Fruit fly (Drosophila melanogaster): ENCODE data around the gene mRpL45.
A peak's percentile ranks its signal among the peaks of the same experiment; 100 is the strongest.

Gene mRpL45

dm6 chr3R:22582981-22583380 is 35.3 kb upstream of the mRpL45 start, which contains the start of gene Dph5 (continued):
- TF ChIP-seq E2f2 (GFP tag; IDR thresholded peaks at IDR 0.05), result peak; percentile 92
- TF ChIP-seq CG33557 (GFP tag; optimal IDR thresholded peaks at IDR 0.05), result no peak
- TF ChIP-seq bowl (GFP tag; IDR thresholded peaks at IDR 0.05), result no peak
- no peak for TF ChIP-seq CG2678 (tag; optimal IDR thresholded peaks at IDR 0.05)
- TF ChIP-seq CG6654 (GFP tag; optimal IDR thresholded peaks at IDR 0.05), result no peak
- TF ChIP-seq H15 (GFP tag; IDR thresholded peaks at IDR 0.05), result no peak
- no peak for TF ChIP-seq zfh2 (GFP tag; optimal IDR thresholded peaks at IDR 0.05)
- TF ChIP-seq Vsx1 (GFP tag; optimal IDR thresholded peaks at IDR 0.05), result no peak
- no peak for TF ChIP-seq bab2 (GFP tag; optimal IDR thresholded peaks at IDR 0.05)
- TF ChIP-seq fd96Cb (tag; optimal IDR thresholded peaks at IDR 0.05), result no peak
- no peak for TF ChIP-seq sr (GFP tag; IDR thresholded peaks at IDR 0.05)
- TF ChIP-seq lab (GFP tag; optimal IDR thresholded peaks at IDR 0.05), result no peak
- TF ChIP-seq sisA (GFP tag; IDR thresholded peaks at IDR 0.05), result no peak
- no peak for TF ChIP-seq gsb (GFP tag; IDR thresholded peaks at IDR 0.05)
- TF ChIP-seq lmd (GFP tag; IDR thresholded peaks at IDR 0.05), result no peak
- no peak for TF ChIP-seq kah (GFP tag; optimal IDR thresholded peaks at IDR 0.05)
- TF ChIP-seq mld (GFP tag; IDR thresholded peaks at IDR 0.05; ENCODE audit: partially characterized antibody), result 0 out of 3 replicates have a peak, but pooled peaks have one; percentile 30
- no peak for TF ChIP-seq dmrt11E (tag; optimal IDR thresholded peaks at IDR 0.05)
- TF ChIP-seq fd102C (GFP tag; optimal IDR thresholded peaks at IDR 0.05), result no peak
- TF ChIP-seq CG6683 (GFP tag; optimal IDR thresholded peaks at IDR 0.05), result no peak
- TF ChIP-seq CG17912 (GFP tag; optimal IDR thresholded peaks at IDR 0.05), result no peak
- TF ChIP-seq ATbp (GFP tag; optimal IDR thresholded peaks at IDR 0.05), result no peak
- no peak for TF ChIP-seq CG16863 (GFP tag; optimal IDR thresholded peaks at IDR 0.05)
- TF ChIP-seq Dref (GFP tag; IDR thresholded peaks at IDR 0.05), result no peak
- TF ChIP-seq dpn (GFP tag; optimal IDR thresholded peaks at IDR 0.05), result no peak
- no peak for TF ChIP-seq Abd-B (GFP tag; optimal IDR thresholded peaks at IDR 0.05)
- peak; percentile 18; the same call in 1 of the 2 replicates for TF ChIP-seq Scr (GFP tag; IDR thresholded peaks at IDR 0.05; ENCODE audit: partially characterized antibody)
- no peak for TF ChIP-seq CG32772 (GFP tag; IDR thresholded peaks at IDR 0.05)
- no peak for TF ChIP-seq CG1792 (GFP tag; optimal IDR thresholded peaks at IDR 0.05)
- no peak for TF ChIP-seq CG10979 (tag; optimal IDR thresholded peaks at IDR 0.05)
- no peak for TF ChIP-seq MTF-1 (GFP tag; optimal IDR thresholded peaks at IDR 0.05; ENCODE audit: borderline replicate concordance)
- no peak for TF ChIP-seq onecut (GFP tag; IDR thresholded peaks at IDR 0.05)
- TF ChIP-seq trem (tag; optimal IDR thresholded peaks at IDR 0.05), result no peak
- TF ChIP-seq Dip2 (GFP tag; IDR thresholded peaks at IDR 0.05), result no peak
- TF ChIP-seq shn (GFP tag; optimal IDR thresholded peaks at IDR 0.05), result no peak
- TF ChIP-seq her (GFP tag; optimal IDR thresholded peaks at IDR 0.05), result no peak
- no peak for TF ChIP-seq CG12219 (GFP tag; optimal IDR thresholded peaks at IDR 0.05)
- TF ChIP-seq lov (optimal IDR thresholded peaks at IDR 0.05), result no peak
- no peak for TF ChIP-seq lov (GFP tag; IDR thresholded peaks at IDR 0.05)
- TF ChIP-seq Ets97D (GFP tag; optimal IDR thresholded peaks at IDR 0.05), result peak; percentile 7
- no peak for TF ChIP-seq Blimp-1 (GFP tag; optimal IDR thresholded peaks at IDR 0.05)
- TF ChIP-seq CG10274 (GFP tag; optimal IDR thresholded peaks at IDR 0.05), result no peak
- TF ChIP-seq mam (GFP tag; optimal IDR thresholded peaks at IDR 0.05), result no peak
- no peak for TF ChIP-seq CG14014 (GFP tag; IDR thresholded peaks at IDR 0.05)
- TF ChIP-seq Hmx (GFP tag; optimal IDR thresholded peaks at IDR 0.05), result no peak
- no peak for TF ChIP-seq CG4854 (GFP tag; optimal IDR thresholded peaks at IDR 0.05)
- no peak for TF ChIP-seq ttk (GFP tag; IDR thresholded peaks at IDR 0.05)
- TF ChIP-seq ap (GFP tag; IDR thresholded peaks at IDR 0.05), result no peak
- peak; percentile 0 for TF ChIP-seq CG14710 (tag; optimal IDR thresholded peaks at IDR 0.05)
- no peak for TF ChIP-seq sna (GFP tag; IDR thresholded peaks at IDR 0.05; ENCODE audit: partially characterized antibody)
- TF ChIP-seq Rfx (GFP tag; IDR thresholded peaks at IDR 0.05), result no peak
- TF ChIP-seq pb (GFP tag; optimal IDR thresholded peaks at IDR 0.05), result no peak
